Worm (Caenorhabditis elegans) whole organism, L4 larva: Measurements from ENCODE around the gene eri-3.
A peak's percentile ranks its signal among the peaks of the same experiment; 100 is the strongest.

Experiments
- D1046.2 ChIP-seq: fragments of 200-800 bp; sonication (Bioruptor generic); IDR thresholded peaks from 2 replicates; pipeline ENCODE4 v1.3.6; 2022; ENCODE audit warnings: missing genetic modification characterization, missing compliant biosample characterization
- F37D6.2 ChIP-seq: sonication (generic microtip); optimal IDR thresholded peaks from 2 replicates; lab custom pipeline; 2016; ENCODE audit warnings: mild to moderate bottlenecking, missing genetic modification characterization, missing compliant biosample characterization
- F44E2.7 ChIP-seq: fragments of 200-800 bp; sonication (Bioruptor generic); IDR thresholded peaks from 2 replicates; pipeline ENCODE4 v2.1.2; 2022; ENCODE audit warnings: missing genetic modification characterization, missing compliant biosample characterization
- F49E8.2 ChIP-seq: sonication (generic microtip); optimal IDR thresholded peaks from 2 replicates; lab custom pipeline; 2016; ENCODE audit warnings: missing compliant biosample characterization, mild to moderate bottlenecking, missing genetic modification characterization, borderline replicate concordance
- R02D3.7 ChIP-seq: fragments of 150-350 bp; sonication (generic microtip); optimal IDR thresholded peaks from 3 replicates; lab custom pipeline; 2014; ENCODE audit warnings: missing biosample characterization, missing genetic modification characterization
- T26A8.4 ChIP-seq: fragments of 200-800 bp; sonication (Bioruptor generic); IDR thresholded peaks from 2 replicates; pipeline ENCODE4 v1.3.6; 2022; ENCODE audit warnings: missing genetic modification characterization, missing compliant biosample characterization
- Y105C5A.15 ChIP-seq: fragments of 200-800 bp; sonication (Bioruptor generic); IDR thresholded peaks from 2 replicates; pipeline ENCODE4 v1.3.6; 2022; ENCODE audit warnings: missing genetic modification characterization, missing compliant biosample characterization
- Y5F2A.4 ChIP-seq: fragments of 200-800 bp; sonication (Bioruptor generic); optimal IDR thresholded peaks from 2 replicates; lab custom pipeline; 2018; ENCODE audit warnings: mild to moderate bottlenecking, missing genetic modification characterization, missing compliant biosample characterization
- Y75B8A.6 ChIP-seq: fragments of 200-800 bp; sonication (Bioruptor generic); IDR thresholded peaks from 2 replicates; pipeline ENCODE4 v1.3.6; 2022; ENCODE audit warnings: missing genetic modification reagents, missing genetic modification characterization, missing compliant biosample characterization
- ZK337.2 ChIP-seq: fragments of 200-800 bp; sonication (Bioruptor generic); IDR thresholded peaks from 2 replicates; pipeline ENCODE4 v1.3.6; 2022; ENCODE audit warnings: missing genetic modification reagents, missing genetic modification characterization, missing compliant biosample characterization
- ZK546.5 ChIP-seq, 2 experiments: sonication (generic microtip); optimal IDR thresholded peaks; 2 replicates each; lab custom pipeline; 2017; ENCODE audit warnings: missing biosample characterization in 2 of 2, missing genetic modification characterization in 2 of 2
- aha-1 ChIP-seq: fragments of 150-350 bp; peaks from one replicate; lab custom pipeline; 2014; ENCODE audit warnings: missing biosample characterization, missing genetic modification characterization
- ceh-20 ChIP-seq: fragments of 200-800 bp; sonication (Bioruptor generic); IDR thresholded peaks from 2 replicates; pipeline ENCODE4 v1.3.6; 2022; ENCODE audit warnings: missing genetic modification reagents, missing genetic modification characterization, missing compliant biosample characterization
- ceh-28 ChIP-seq: fragments of 150-350 bp; optimal IDR thresholded peaks from 2 replicates; lab custom pipeline; 2014; ENCODE audit warnings: missing biosample characterization, missing genetic modification reagents, missing genetic modification characterization
- ceh-32 ChIP-seq: sonication (generic microtip); optimal IDR thresholded peaks from 2 replicates; lab custom pipeline; 2016; ENCODE audit warnings: mild to moderate bottlenecking, missing genetic modification characterization, missing compliant biosample characterization; ENCODE audit not compliant: poor library complexity
- ceh-44 ChIP-seq: fragments of 200-800 bp; sonication (Bioruptor generic); IDR thresholded peaks from 2 replicates; pipeline ENCODE4 v1.3.6; 2022; ENCODE audit warnings: missing genetic modification reagents, missing genetic modification characterization, missing compliant biosample characterization
- ceh-62 ChIP-seq: sonication (generic microtip); optimal IDR thresholded peaks from 2 replicates; lab custom pipeline; 2017; ENCODE audit warnings: missing biosample characterization, missing genetic modification characterization
- ces-1 ChIP-seq: fragments of 150-350 bp; sonication (generic microtip); optimal IDR thresholded peaks from 4 replicates; lab custom pipeline; 2014; ENCODE audit warnings: missing biosample characterization, missing genetic modification reagents, missing genetic modification characterization
- daf-12 ChIP-seq: fragments of 150-350 bp; optimal IDR thresholded peaks from 2 replicates; lab custom pipeline; 2014; ENCODE audit warnings: missing biosample characterization, missing genetic modification reagents, missing genetic modification characterization
- daf-16 ChIP-seq, 3 experiments: sonication (generic microtip); optimal IDR thresholded peaks; 2 replicates each; lab custom pipeline; 2016 to 2017; ENCODE audit warnings: missing genetic modification characterization in 3 of 3, missing genetic modification reagents in 3 of 3, mild to moderate bottlenecking in 2 of 3, missing compliant biosample characterization in 2 of 3, missing biosample characterization in 1 of 3, moderate library complexity in 1 of 3
- dmd-9 ChIP-seq: fragments of 200-800 bp; sonication (Bioruptor generic); IDR thresholded peaks from 2 replicates; pipeline ENCODE4 v1.3.6; 2022; ENCODE audit warnings: missing genetic modification reagents, missing genetic modification characterization, missing compliant biosample characterization
- dpl-1 ChIP-seq: fragments of 150-350 bp; optimal IDR thresholded peaks from 2 replicates; lab custom pipeline; 2014; ENCODE audit warnings: missing biosample characterization, missing genetic modification reagents, missing genetic modification characterization
- dve-1 ChIP-seq: sonication (generic microtip); optimal IDR thresholded peaks from 2 replicates; lab custom pipeline; 2017; ENCODE audit warnings: antibody characterized with exemption, mild to moderate bottlenecking, missing genetic modification characterization, missing compliant biosample characterization; ENCODE audit not compliant: insufficient read depth
- egl-43 ChIP-seq: fragments of 200-800 bp; sonication (Bioruptor generic); IDR thresholded peaks from 2 replicates; pipeline ENCODE4 v1.3.6; 2022; ENCODE audit warnings: missing genetic modification reagents, missing genetic modification characterization, missing compliant biosample characterization
- fkh-10 ChIP-seq: fragments of 150-350 bp; optimal IDR thresholded peaks from 2 replicates; lab custom pipeline; 2014; ENCODE audit warnings: missing biosample characterization, missing genetic modification reagents, missing genetic modification characterization
- fos-1 ChIP-seq: fragments of 150-350 bp; optimal IDR thresholded peaks from 2 replicates; lab custom pipeline; 2014; ENCODE audit warnings: missing biosample characterization, missing genetic modification characterization
- hif-1 ChIP-seq, 2 experiments: sonication (generic microtip); optimal IDR thresholded peaks; 2 replicates each; lab custom pipeline; 2016 to 2017; ENCODE audit warnings: missing compliant biosample characterization in 2 of 2, missing genetic modification characterization in 2 of 2, missing genetic modification reagents in 2 of 2, missing genotype in 2 of 2, mild to moderate bottlenecking in 1 of 2
- hlh-30 ChIP-seq: sonication (generic microtip); optimal IDR thresholded peaks from 2 replicates; lab custom pipeline; 2017; ENCODE audit warnings: antibody characterized with exemption, mild to moderate bottlenecking, missing genetic modification characterization, missing compliant biosample characterization; ENCODE audit not compliant: insufficient read depth
- lin-29 ChIP-seq: fragments of 200-800 bp; sonication (Bioruptor generic); IDR thresholded peaks from 2 replicates; pipeline ENCODE4 v1.3.6; 2022; ENCODE audit warnings: missing genetic modification reagents, missing genetic modification characterization, missing compliant biosample characterization
- lir-3 ChIP-seq: sonication (generic microtip); optimal IDR thresholded peaks from 2 replicates; lab custom pipeline; 2016; ENCODE audit warnings: mild to moderate bottlenecking, missing genetic modification characterization, missing compliant biosample characterization
- madf-5 ChIP-seq, 2 experiments: fragments of 200-800 bp; sonication (Bioruptor generic); IDR thresholded peaks; 2 replicates each; pipeline ENCODE4 v1.3.6; 2022; ENCODE audit warnings: missing compliant biosample characterization in 2 of 2, missing genetic modification characterization in 2 of 2
- mdt-29 ChIP-seq: fragments of 200-800 bp; sonication (Bioruptor generic); IDR thresholded peaks from 2 replicates; pipeline ENCODE4 v1.3.6; 2022; ENCODE audit warnings: missing genetic modification reagents, missing genetic modification characterization, missing compliant biosample characterization
- mep-1 ChIP-seq: fragments of 150-350 bp; sonication (generic microtip); optimal IDR thresholded peaks from 3 replicates; lab custom pipeline; 2014; ENCODE audit warnings: missing biosample characterization, missing genetic modification characterization
- mes-2 ChIP-seq: sonication (generic microtip); optimal IDR thresholded peaks from 2 replicates; lab custom pipeline; 2016; ENCODE audit warnings: missing genotype, mild to moderate bottlenecking, missing genetic modification characterization, missing compliant biosample characterization; ENCODE audit not compliant: poor library complexity, severe bottlenecking
- mxl-2 ChIP-seq: fragments of 200-800 bp; sonication (Bioruptor generic); conservative IDR thresholded peaks from 2 replicates; pipeline ENCODE4 v1.3.6; 2022; ENCODE audit warnings: missing genetic modification reagents, missing genetic modification characterization, missing compliant biosample characterization
- nhr-102 ChIP-seq: sonication (generic microtip); optimal IDR thresholded peaks from 2 replicates; lab custom pipeline; 2016; ENCODE audit warnings: mild to moderate bottlenecking, missing genetic modification characterization, moderate library complexity, missing compliant biosample characterization
- nhr-111 ChIP-seq: fragments of 200-800 bp; sonication (Bioruptor generic); optimal IDR thresholded peaks from 2 replicates; lab custom pipeline; 2018; ENCODE audit warnings: mild to moderate bottlenecking, missing genetic modification characterization, missing compliant biosample characterization
- nhr-237 ChIP-seq: sonication (generic microtip); optimal IDR thresholded peaks from 2 replicates; lab custom pipeline; 2017; ENCODE audit warnings: missing biosample characterization, missing genetic modification characterization
- nhr-42 ChIP-seq: fragments of 200-800 bp; sonication (Bioruptor generic); IDR thresholded peaks from 2 replicates; pipeline ENCODE4 v1.3.6; 2022; ENCODE audit warnings: missing genetic modification characterization, missing compliant biosample characterization
- nhr-6 ChIP-seq: fragments of 150-350 bp; optimal IDR thresholded peaks from 2 replicates; lab custom pipeline; 2014; ENCODE audit warnings: missing biosample characterization, missing genetic modification characterization
- nhr-77 ChIP-seq: fragments of 150-350 bp; optimal IDR thresholded peaks from 2 replicates; lab custom pipeline; 2014; ENCODE audit warnings: missing biosample characterization, missing genetic modification characterization
- pha-4 ChIP-seq, 2 experiments: fragments of 150-350 bp in 1 of 2; fragments of 200-800 bp in 1 of 2; sonication (Bioruptor generic) in 1 of 2; IDR thresholded peaks in 1 of 2; optimal IDR thresholded peaks in 1 of 2; 2 replicates each; pipeline versions ENCODE4 v1.3.6 to Lab custom; 2014 to 2022; ENCODE audit warnings: missing genetic modification characterization in 2 of 2, missing genetic modification reagents in 2 of 2, missing biosample characterization in 1 of 2, missing compliant biosample characterization in 1 of 2
- php-3 ChIP-seq: fragments of 200-800 bp; sonication (Bioruptor generic); IDR thresholded peaks from 2 replicates; pipeline ENCODE4 v1.3.6; 2022; ENCODE audit warnings: missing genetic modification reagents, missing genetic modification characterization, missing compliant biosample characterization
- rbr-2 ChIP-seq: sonication (generic microtip); optimal IDR thresholded peaks from 2 replicates; lab custom pipeline; 2016; ENCODE audit warnings: missing genotype, missing genetic modification characterization, missing compliant biosample characterization
- sdz-12 ChIP-seq: fragments of 200-800 bp; sonication (Bioruptor generic); optimal IDR thresholded peaks from 2 replicates; lab custom pipeline; 2018; ENCODE audit warnings: mild to moderate bottlenecking, missing genetic modification characterization, missing compliant biosample characterization
- skn-1 ChIP-seq: fragments of 150-350 bp; optimal IDR thresholded peaks from 2 replicates; lab custom pipeline; 2014; ENCODE audit warnings: missing biosample characterization, missing genetic modification characterization
- unc-62 ChIP-seq, 3 experiments: fragments of 150-350 bp in 1 of 3; sonication (generic microtip); optimal IDR thresholded peaks in 2 of 3; peaks in 1 of 3; 1 replicate in 1 of 3; 2 replicates in 2 of 3; lab custom pipeline; 2014 to 2017; ENCODE audit warnings: missing biosample characterization in 3 of 3, missing genetic modification characterization in 3 of 3, missing genetic modification reagents in 3 of 3, missing genotype in 1 of 3
- zip-2 ChIP-seq: fragments of 150-350 bp; optimal IDR thresholded peaks from 2 replicates; lab custom pipeline; 2014; ENCODE audit warnings: missing biosample characterization, missing genetic modification characterization
- ztf-7 ChIP-seq: fragments of 150-350 bp; optimal IDR thresholded peaks from 2 replicates; lab custom pipeline; 2014; ENCODE audit warnings: missing biosample characterization, missing genetic modification characterization

eri-3 gene

ce11 chrII:1103484-1104100 is 19.7 kb upstream of the eri-3 start (continued):
- TF ChIP-seq mep-1 (tag; lab: Kevin White, UChicago) = peak; percentile 16
- TF ChIP-seq nhr-102 (tag; lab: Kevin White, UChicago) = peak; percentile 87
- TF ChIP-seq sdz-12 (GFP tag; lab: Kevin White, UChicago) = no peak
- peak in 1 of 2 experiments; percentile 23 for TF ChIP-seq unc-62 (GFP tag; optimal IDR thresholded peaks at IDR 0.05 in 1 of 2; lab: Kevin White, UChicago)
- no peak for TF ChIP-seq unc-62 (tag; optimal IDR thresholded peaks at IDR 0.05; lab: Kevin White, UChicago)
- TF ChIP-seq madf-5 (GFP tag; IDR thresholded peaks at IDR 0.05; lab: Robert Waterston, UW) = no peak
- TF ChIP-seq F44E2.7 (GFP tag; lab: Robert Waterston, UW) = no peak
- no peak for TF ChIP-seq ZK337.2 (GFP tag; lab: Robert Waterston, UW)
- TF ChIP-seq fos-1 (tag; lab: Kevin White, UChicago) = no peak
- TF ChIP-seq mdt-29 (GFP tag; lab: Robert Waterston, UW) = no peak
- peak; percentile 74 for TF ChIP-seq pha-4 (GFP tag; IDR thresholded peaks at IDR 0.05; lab: Robert Waterston, UW)
- TF ChIP-seq pha-4 (tag; optimal IDR thresholded peaks at IDR 0.05; lab: Kevin White, UChicago) = no peak
- no peak for TF ChIP-seq nhr-111 (GFP tag; lab: Kevin White, UChicago)
- peak; percentile 33 for TF ChIP-seq mes-2 (tag; lab: Kevin White, UChicago)
- TF ChIP-seq ztf-7 (tag; lab: Kevin White, UChicago) = no peak
- TF ChIP-seq R02D3.7 (tag; lab: Kevin White, UChicago) = no peak
- no peak for TF ChIP-seq ceh-28 (tag; lab: Kevin White, UChicago)
- TF ChIP-seq nhr-6 (tag; lab: Kevin White, UChicago) = no peak
- no peak for TF ChIP-seq nhr-237 (tag; lab: Kevin White, UChicago)
- TF ChIP-seq F49E8.2 (tag; lab: Kevin White, UChicago) = no peak
- no peak for TF ChIP-seq D1046.2 (GFP tag; lab: Robert Waterston, UW)
- no peak for TF ChIP-seq hlh-30 (tag; lab: Kevin White, UChicago)
- peak in 1 of 2 experiments; percentile 55 for TF ChIP-seq daf-16 (GFP tag; optimal IDR thresholded peaks at IDR 0.05; lab: Kevin White, UChicago)
- peak; percentile 96 for TF ChIP-seq daf-16 (tag; optimal IDR thresholded peaks at IDR 0.05; lab: Kevin White, UChicago)
- no peak for TF ChIP-seq F37D6.2 (tag; lab: Kevin White, UChicago)
- no peak for TF ChIP-seq Y5F2A.4
- no peak for TF ChIP-seq fkh-10 (GFP tag; lab: Kevin White, UChicago)
- no peak for TF ChIP-seq rbr-2 (tag; lab: Kevin White, UChicago)
- TF ChIP-seq nhr-42 = no peak
- TF ChIP-seq Y75B8A.6 (GFP tag; lab: Robert Waterston, UW) = no peak
- TF ChIP-seq ceh-32 (tag; lab: Kevin White, UChicago) = no peak
- peak; percentile 94 for TF ChIP-seq dve-1
- TF ChIP-seq aha-1 (tag; lab: Kevin White, UChicago) = no peak
- no peak for TF ChIP-seq lir-3 (tag; lab: Kevin White, UChicago)
- 0 out of 2 replicates have a peak, but pooled peaks have one; percentile 19 for TF ChIP-seq ceh-20 (GFP tag; lab: Robert Waterston, UW)
- TF ChIP-seq T26A8.4 (GFP tag; lab: Robert Waterston, UW) = no peak
- no peak for TF ChIP-seq ces-1 (GFP tag; lab: Kevin White, UChicago)
- peak; percentile 95 for TF ChIP-seq nhr-77 (tag; lab: Kevin White, UChicago)
- TF ChIP-seq zip-2 (tag; lab: Kevin White, UChicago) = no peak
- TF ChIP-seq ceh-62 (tag; lab: Kevin White, UChicago) = no peak
- no peak for TF ChIP-seq daf-12
- no peak for TF ChIP-seq lin-29 (GFP tag; lab: Robert Waterston, UW)
- TF ChIP-seq hif-1 (tag; optimal IDR thresholded peaks at IDR 0.05; lab: Kevin White, UChicago) = no peak
- TF ChIP-seq mxl-2 (GFP tag; lab: Robert Waterston, UW) = no peak
- TF ChIP-seq ZK546.5 (tag; optimal IDR thresholded peaks at IDR 0.05; lab: Kevin White, UChicago) = no peak
- TF ChIP-seq dpl-1 (GFP tag; lab: Kevin White, UChicago) = no peak
- TF ChIP-seq dmd-9 (GFP tag; lab: Robert Waterston, UW) = no peak
- TF ChIP-seq ceh-44 (GFP tag; lab: Robert Waterston, UW) = no peak
- no peak for TF ChIP-seq egl-43 (GFP tag; lab: Robert Waterston, UW)
- no peak for TF ChIP-seq Y105C5A.15 (GFP tag; lab: Robert Waterston, UW)
- peak; percentile 97 for TF ChIP-seq php-3 (GFP tag; lab: Robert Waterston, UW)
- no peak for TF ChIP-seq skn-1 (tag; lab: Kevin White, UChicago)
